Fruit fly (Drosophila melanogaster) whole organism, embryonic: ENCODE results near the gene tex.
A peak's percentile ranks its signal among the peaks of the same experiment; 100 is the strongest.

ENCODE experiments used
- B-H2 ChIP-seq: fragments of 200-800 bp; sonication (Bioruptor generic); optimal IDR thresholded peaks from 2 replicates; lab custom pipeline; 2018; ENCODE audit warnings: missing biosample characterization, mild to moderate bottlenecking, missing genetic modification characterization
- Blimp-1 ChIP-seq: fragments of 200-800 bp; sonication (Bioruptor generic); optimal IDR thresholded peaks from 3 replicates; lab custom pipeline; 2018; ENCODE audit warnings: missing biosample characterization, missing genetic modification characterization, mild to moderate bottlenecking, moderate library complexity, missing genetic modification reagents
- CG11723 ChIP-seq: fragments of 200-800 bp; sonication (Bioruptor generic); optimal IDR thresholded peaks from 2 replicates; lab custom pipeline; 2017; ENCODE audit warnings: missing biosample characterization, mild to moderate bottlenecking, missing genetic modification characterization
- CG12071 ChIP-seq: fragments of 200-800 bp; sonication (Bioruptor generic); optimal IDR thresholded peaks from 3 replicates; lab custom pipeline; 2018; ENCODE audit warnings: missing biosample characterization, mild to moderate bottlenecking, missing genetic modification characterization
- CG12104 ChIP-seq: fragments of 200-800 bp; sonication (Bioruptor generic); optimal IDR thresholded peaks from 3 replicates; lab custom pipeline; 2016; ENCODE audit warnings: missing biosample characterization, missing genetic modification characterization
- CG15011 ChIP-seq: fragments of 200-800 bp; sonication (Bioruptor generic); optimal IDR thresholded peaks from 3 replicates; lab custom pipeline; 2018; ENCODE audit warnings: missing biosample characterization, mild to moderate bottlenecking, missing genetic modification characterization
- CG17912 ChIP-seq: fragments of 200-800 bp; sonication (Bioruptor generic); optimal IDR thresholded peaks from 2 replicates; lab custom pipeline; 2018; ENCODE audit warnings: missing biosample characterization, mild to moderate bottlenecking, missing genetic modification characterization
- CG31365 ChIP-seq: fragments of 200-800 bp; sonication (Bioruptor generic); optimal IDR thresholded peaks from 2 replicates; lab custom pipeline; 2018; ENCODE audit warnings: missing biosample characterization, mild to moderate bottlenecking, missing genetic modification characterization
- CG33213 ChIP-seq: fragments of 200-800 bp; sonication (Bioruptor generic); optimal IDR thresholded peaks from 3 replicates; lab custom pipeline; 2016; ENCODE audit warnings: missing biosample characterization, missing genetic modification characterization
- CG34422 ChIP-seq: fragments of 200-800 bp; sonication (Bioruptor generic); IDR thresholded peaks from 3 replicates; pipeline ENCODE4 v1.3.6; 2022; ENCODE audit warnings: missing biosample characterization, missing genetic modification characterization
- CG4707 ChIP-seq: fragments of 200-800 bp; sonication (Bioruptor generic); optimal IDR thresholded peaks from 2 replicates; lab custom pipeline; 2018; ENCODE audit warnings: missing biosample characterization, mild to moderate bottlenecking, missing genetic modification characterization, moderate library complexity
- CG6689 ChIP-seq: fragments of 200-800 bp; sonication (Bioruptor generic); IDR thresholded peaks from 2 replicates; pipeline ENCODE4 v1.3.6; 2022; ENCODE audit warnings: missing biosample characterization, missing genetic modification characterization
- CG6813 ChIP-seq: fragments of 200-800 bp; sonication (Bioruptor generic); optimal IDR thresholded peaks from 2 replicates; lab custom pipeline; 2017; ENCODE audit warnings: missing biosample characterization, missing genetic modification characterization, mild to moderate bottlenecking, moderate library complexity, missing genetic modification reagents
- CG7786 ChIP-seq: fragments of 200-800 bp; sonication (Bioruptor generic); optimal IDR thresholded peaks from 2 replicates; lab custom pipeline; 2016; ENCODE audit warnings: missing biosample characterization, missing genetic modification characterization
- CG7839 ChIP-seq: fragments of 200-800 bp; sonication (Bioruptor generic); optimal IDR thresholded peaks from 3 replicates; lab custom pipeline; 2018; ENCODE audit warnings: missing biosample characterization, mild to moderate bottlenecking, missing genetic modification characterization, moderate library complexity
- CG8478 ChIP-seq: fragments of >200 bp; optimal IDR thresholded peaks from 2 replicates; lab custom pipeline; 2018
- Chrac-16 ChIP-seq: fragments of 200-800 bp; sonication (Bioruptor generic); optimal IDR thresholded peaks from 3 replicates; lab custom pipeline; 2016; ENCODE audit warnings: missing biosample characterization, missing genetic modification characterization
- CoRest ChIP-seq: fragments of 200-800 bp; sonication (Bioruptor generic); optimal IDR thresholded peaks from 3 replicates; lab custom pipeline; 2018; ENCODE audit warnings: missing biosample characterization, mild to moderate bottlenecking, missing genetic modification characterization, moderate library complexity
- D19A ChIP-seq: fragments of 200-800 bp; optimal IDR thresholded peaks from 3 replicates; lab custom pipeline; 2019; ENCODE audit warnings: missing biosample characterization, mild to moderate bottlenecking, missing genetic modification characterization, moderate library complexity
- Dbx ChIP-seq: fragments of 200-800 bp; sonication (Bioruptor generic); IDR thresholded peaks from 3 replicates; pipeline ENCODE4 v1.3.6; 2022; ENCODE audit warnings: missing biosample characterization, missing genetic modification characterization
- E2f2 ChIP-seq: fragments of 200-800 bp; sonication (Bioruptor generic); IDR thresholded peaks from 2 replicates; pipeline ENCODE4 v1.3.6; 2022; ENCODE audit warnings: missing biosample characterization, missing genetic modification characterization
- Ets97D ChIP-seq: fragments of 200-800 bp; sonication (Bioruptor generic); optimal IDR thresholded peaks from 3 replicates; lab custom pipeline; 2016; ENCODE audit warnings: missing biosample characterization, missing genetic modification characterization
- Mad ChIP-seq: fragments of 200-800 bp; sonication (Bioruptor generic); optimal IDR thresholded peaks from 2 replicates; lab custom pipeline; 2016; ENCODE audit warnings: missing biosample characterization, missing genetic modification characterization
- Meics ChIP-seq: fragments of 200-800 bp; sonication (Bioruptor generic); optimal IDR thresholded peaks from 2 replicates; lab custom pipeline; 2017; ENCODE audit warnings: missing biosample characterization, mild to moderate bottlenecking, missing genetic modification characterization
- Mrtf ChIP-seq: fragments of 200-800 bp; sonication (Bioruptor generic); IDR thresholded peaks from 3 replicates; pipeline ENCODE4 v1.3.6; 2022; ENCODE audit warnings: missing biosample characterization, missing genetic modification characterization
- NC2β ChIP-seq: fragments of 200-800 bp; sonication (Bioruptor generic); optimal IDR thresholded peaks from 2 replicates; lab custom pipeline; 2016; ENCODE audit warnings: missing biosample characterization, missing genetic modification characterization
- PHDP ChIP-seq: fragments of 200-800 bp; sonication (Bioruptor generic); optimal IDR thresholded peaks from 3 replicates; lab custom pipeline; 2018; ENCODE audit warnings: missing biosample characterization, mild to moderate bottlenecking, missing genetic modification characterization, moderate library complexity
- Xbp1 ChIP-seq: fragments of 200-800 bp; sonication (Bioruptor generic); optimal IDR thresholded peaks from 3 replicates; lab custom pipeline; 2016; ENCODE audit warnings: missing biosample characterization, mild to moderate bottlenecking, missing genetic modification characterization
- bcd ChIP-seq: fragments of 200-800 bp; sonication (Bioruptor generic); optimal IDR thresholded peaks from 2 replicates; lab custom pipeline; 2017; ENCODE audit warnings: missing biosample characterization, mild to moderate bottlenecking, missing genetic modification characterization
- bigmax ChIP-seq: fragments of 200-800 bp; sonication (Bioruptor generic); optimal IDR thresholded peaks from 2 replicates; lab custom pipeline; 2018; ENCODE audit warnings: missing biosample characterization, mild to moderate bottlenecking, missing genetic modification characterization
- crol ChIP-seq: fragments of 200-800 bp; sonication (Bioruptor generic); IDR thresholded peaks from 2 replicates; pipeline ENCODE4 v1.3.6; 2022; ENCODE audit warnings: missing biosample characterization, missing genetic modification characterization
- ems ChIP-seq: fragments of 200-800 bp; sonication (Bioruptor generic); optimal IDR thresholded peaks from 3 replicates; lab custom pipeline; 2016; ENCODE audit warnings: missing biosample characterization, missing genetic modification characterization
- eve ChIP-seq, 2 experiments: fragments of >200 bp; optimal IDR thresholded peaks; 2 replicates each; lab custom pipeline; 2017; ENCODE audit warnings: missing biosample characterization in 2 of 2, missing genetic modification characterization in 2 of 2
- fd102C ChIP-seq: fragments of 200-800 bp; sonication (Bioruptor generic); optimal IDR thresholded peaks from 2 replicates; lab custom pipeline; 2018; ENCODE audit warnings: missing biosample characterization, mild to moderate bottlenecking, missing genetic modification characterization, moderate library complexity
- hb ChIP-seq: fragments of 200-800 bp; sonication (Bioruptor generic); IDR thresholded peaks from 3 replicates; pipeline ENCODE4 v1.3.6; 2022; ENCODE audit warnings: missing biosample characterization, missing genetic modification characterization; ENCODE audit not compliant: partially characterized antibody
- insv ChIP-seq, 2 experiments: fragments of 200-800 bp; sonication (Bioruptor generic); optimal IDR thresholded peaks; 3 replicates each; lab custom pipeline; 2016 to 2018; ENCODE audit warnings: missing biosample characterization in 2 of 2, missing genetic modification characterization in 2 of 2
- kah ChIP-seq: fragments of 200-800 bp; sonication (Bioruptor generic); optimal IDR thresholded peaks from 2 replicates; lab custom pipeline; 2018; ENCODE audit warnings: missing biosample characterization, mild to moderate bottlenecking, missing genetic modification characterization
- lola ChIP-seq, 3 experiments: fragments of >200 bp in 2 of 3; fragments of 200-800 bp in 1 of 3; sonication (Bioruptor generic) in 1 of 3; optimal IDR thresholded peaks; 2 replicates each; lab custom pipeline; 2017 to 2019; ENCODE audit warnings: missing biosample characterization in 3 of 3, missing genetic modification characterization in 3 of 3, mild to moderate bottlenecking in 1 of 3, moderate library complexity in 1 of 3
- nerfin-2 ChIP-seq: fragments of 200-800 bp; sonication (Bioruptor generic); IDR thresholded peaks from 2 replicates; pipeline ENCODE4 v1.3.6; 2022; ENCODE audit warnings: missing biosample characterization, missing genetic modification characterization; ENCODE audit not compliant: partially characterized antibody
- peb ChIP-seq: fragments of 200-800 bp; sonication (Bioruptor generic); IDR thresholded peaks from 2 replicates; pipeline ENCODE4 v1.3.6; 2022; ENCODE audit warnings: missing biosample characterization, missing genetic modification characterization
- pita ChIP-seq: fragments of 200-800 bp; sonication (Bioruptor generic); optimal IDR thresholded peaks from 2 replicates; lab custom pipeline; 2017; ENCODE audit warnings: missing biosample characterization, mild to moderate bottlenecking, missing genetic modification characterization
- pnt ChIP-seq: fragments of 200-800 bp; sonication (Bioruptor generic); optimal IDR thresholded peaks from 3 replicates; lab custom pipeline; 2016; ENCODE audit warnings: missing biosample characterization, missing genetic modification characterization
- sc ChIP-seq, 3 experiments: fragments of >200 bp in 2 of 3; fragments of 200-800 bp in 1 of 3; sonication (Bioruptor generic) in 1 of 3; optimal IDR thresholded peaks; 2 replicates in 2 of 3; 3 replicates in 1 of 3; lab custom pipeline; 2017; ENCODE audit warnings: mild to moderate bottlenecking in 1 of 3, missing biosample characterization in 1 of 3, missing genetic modification characterization in 1 of 3, missing genetic modification reagents in 1 of 3
- sim ChIP-seq: fragments of 200-800 bp; sonication (Bioruptor generic); IDR thresholded peaks from 2 replicates; pipeline ENCODE4 v1.3.6; 2022; ENCODE audit warnings: missing biosample characterization, missing genetic modification characterization
- sr ChIP-seq: fragments of 200-800 bp; sonication (Bioruptor generic); IDR thresholded peaks from 3 replicates; pipeline ENCODE4 v1.3.6; 2022; ENCODE audit warnings: missing biosample characterization, missing genetic modification characterization
- wek ChIP-seq: fragments of 200-800 bp; sonication (Bioruptor generic); optimal IDR thresholded peaks from 3 replicates; lab custom pipeline; 2018; ENCODE audit warnings: missing biosample characterization, mild to moderate bottlenecking, missing genetic modification characterization, moderate library complexity

tex gene

DNA sequence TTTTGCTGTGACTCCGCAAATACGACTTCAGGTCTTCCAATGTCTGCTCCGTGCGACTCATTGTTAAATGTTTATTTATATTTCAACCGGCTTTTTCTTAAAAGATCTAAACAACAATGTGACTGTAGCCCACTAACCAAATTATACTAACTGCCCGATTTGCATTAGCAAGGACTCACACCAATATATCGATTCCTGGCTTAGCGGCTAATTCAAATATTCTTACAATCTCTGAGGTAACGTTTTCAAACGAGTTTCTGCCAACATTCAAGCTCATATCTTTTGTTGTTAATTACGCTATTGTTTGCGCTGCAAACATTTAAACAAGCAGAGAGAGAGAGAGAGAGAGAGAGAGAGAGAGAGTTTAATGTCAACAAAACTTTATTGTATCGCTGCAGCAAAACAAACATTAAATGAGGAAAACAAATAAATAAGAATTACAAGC is at the start of gene tex (continued):
- TF ChIP-seq Blimp-1, result peak; percentile 67
- TF ChIP-seq Ets97D, result peak; percentile 41
- TF ChIP-seq pnt, result peak; percentile 12
- 0 out of 2 replicates have a peak, but pooled peaks have one; percentile 52 for TF ChIP-seq sim (GFP tag; lab: Robert Waterston, UW)
- peak; percentile 56 for TF ChIP-seq pita (GFP tag; lab: Kevin White, UChicago)
- TF ChIP-seq NC2β, result peak; percentile 12
- peak; percentile 17 for TF ChIP-seq kah (GFP tag; lab: Kevin White, UChicago)
- peak; percentile 71 for TF ChIP-seq CG4707 (GFP tag; lab: Kevin White, UChicago)
- TF ChIP-seq D19A (tag; lab: Kevin White, UChicago), result peak; percentile 30
- TF ChIP-seq fd102C, result peak; percentile 1
- TF ChIP-seq Xbp1 (GFP tag; lab: Kevin White, UChicago), result no peak
- TF ChIP-seq CG11723 (GFP tag; lab: Kevin White, UChicago), result peak; percentile 25
- TF ChIP-seq E2f2, result peak; percentile 98

DNA sequence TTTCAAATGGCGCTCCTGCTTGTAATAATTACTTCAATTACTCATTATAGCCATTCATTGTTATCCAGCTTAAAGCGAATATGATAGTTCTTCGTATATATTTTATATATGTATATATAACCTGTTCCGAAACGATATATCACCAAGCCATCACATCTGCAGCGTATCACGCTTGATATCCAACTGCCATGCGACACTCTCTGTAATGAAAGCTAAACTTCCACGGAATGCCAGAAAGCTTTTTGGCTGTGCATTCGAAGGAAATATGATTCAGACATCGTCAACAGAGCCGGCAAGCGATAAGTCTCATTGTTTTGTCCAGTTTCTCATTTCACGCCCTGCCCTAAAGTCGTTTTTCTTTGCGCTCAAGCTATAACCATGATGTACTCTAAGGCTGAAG is 49.6 kb upstream of the tex start:
- TF ChIP-seq insv (GFP tag; optimal IDR thresholded peaks at IDR 0.05; lab: Kevin White, UChicago) (peak in 1 of 2 experiments; percentile 31), wek (GFP tag; lab: Kevin White, UChicago) (no peak)

DNA sequence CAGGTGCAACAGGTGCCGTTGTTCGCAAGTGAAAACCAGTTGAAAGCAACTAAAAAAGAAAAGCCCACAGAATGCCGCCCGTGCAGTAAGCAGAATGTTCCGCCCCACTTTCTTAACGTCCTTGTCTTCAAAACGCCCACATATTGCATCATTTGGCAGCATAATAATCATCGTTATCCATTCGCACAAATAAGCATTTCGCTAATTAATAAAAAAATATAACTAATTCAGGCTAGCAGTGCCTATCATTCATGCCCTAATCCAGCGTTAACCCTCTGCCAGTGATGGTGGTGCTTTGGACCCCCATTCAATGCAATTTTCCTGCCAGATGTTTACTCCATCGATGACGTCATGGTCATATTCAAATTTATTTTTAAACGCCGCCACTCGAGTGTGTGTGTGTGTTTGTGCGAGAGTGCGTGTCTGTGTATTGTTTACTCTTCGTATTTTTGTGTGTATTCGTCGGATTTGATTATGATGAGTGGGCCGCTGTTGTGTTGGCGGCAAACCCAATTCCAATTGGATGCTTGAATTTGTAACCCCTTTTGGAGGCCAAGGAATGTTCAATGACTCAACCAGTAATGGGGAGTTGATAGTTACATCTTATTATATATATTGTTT is 49.0 kb upstream of the tex start:
- TF ChIP-seq insv (GFP tag; optimal IDR thresholded peaks at IDR 0.05; lab: Kevin White, UChicago) (peak in 1 of 2 experiments; percentile 83), CG8478 (lab: Kevin White, UChicago) (no peak), Meics (no peak), PHDP (no peak), eve (GFP tag; optimal IDR thresholded peaks at IDR 0.05; lab: Kevin White, UChicago) (peak in 1 of 2 experiments; percentile 73), CG17912 (GFP tag; lab: Kevin White, UChicago) (no peak), peb (no peak), Chrac-16 (GFP tag; lab: Kevin White, UChicago) (no peak), kah (GFP tag; lab: Kevin White, UChicago) (peak; percentile 42), bcd (no peak), CoRest (tag; lab: Kevin White, UChicago) (no peak), CG6813 (GFP tag; lab: Kevin White, UChicago) (peak; percentile 14), lola (GFP tag; optimal IDR thresholded peaks at IDR 0.05; lab: Kevin White, UChicago) (no peak), crol (no peak), CG34422 (peak; percentile 28; the same call in 1 of the 3 replicates), ems (GFP tag; lab: Kevin White, UChicago) (no peak), CG7786 (GFP tag; lab: Kevin White, UChicago) (no peak), CG33213 (GFP tag; lab: Kevin White, UChicago) (no peak), CG15011 (GFP tag; lab: Kevin White, UChicago) (no peak), sr (peak; percentile 89), CG6689 (GFP tag; lab: Robert Waterston, UW) (no peak), Mad (GFP tag; lab: Kevin White, UChicago) (no peak), CG12104 (no peak), bigmax (GFP tag; lab: Kevin White, UChicago) (no peak), Dbx (GFP tag; lab: Robert Waterston, UW) (no peak), nerfin-2 (GFP tag; lab: Robert Waterston, UW) (no peak), hb (no peak), CG12071 (GFP tag; lab: Kevin White, UChicago) (peak; percentile 2), CG7839 (tag; lab: Kevin White, UChicago) (no peak), Mrtf (no peak), B-H2 (peak; percentile 27), Xbp1 (GFP tag; lab: Kevin White, UChicago) (no peak), sc (optimal IDR thresholded peaks at IDR 0.05; lab: Kevin White, UChicago) (no peak), sc (GFP tag; optimal IDR thresholded peaks at IDR 0.05; lab: Kevin White, UChicago) (no peak), CG31365 (tag; lab: Kevin White, UChicago) (no peak)
